Fruit fly (Drosophila melanogaster) Kc167 (cell line): ENCODE data around the gene CCKLR-17D1.

ENCODE experiments used
- Myc ChIP-seq: fragments of >200 bp; optimal IDR thresholded peaks from 2 replicates; lab custom pipeline; 2017; ENCODE audit warnings: missing external identifiers
- Sin3A ChIP-seq: fragments of >200 bp; optimal IDR thresholded peaks from 2 replicates; lab custom pipeline; 2018; ENCODE audit warnings: missing external identifiers
- h ChIP-seq: fragments of >200 bp; optimal IDR thresholded peaks from 3 replicates; lab custom pipeline; 2018; ENCODE audit warnings: missing external identifiers
- insv ChIP-seq: fragments of >200 bp; optimal IDR thresholded peaks from 3 replicates; lab custom pipeline; 2018; ENCODE audit warnings: missing external identifiers
- psq ChIP-seq: fragments of >200 bp; optimal IDR thresholded peaks from 2 replicates; lab custom pipeline; 2017; ENCODE audit warnings: missing external identifiers
- ttk ChIP-seq: sonication (Bioruptor generic); optimal IDR thresholded peaks from 2 replicates; lab custom pipeline; 2017; ENCODE audit warnings: missing external identifiers

CCKLR-17D1 gene

DNA sequence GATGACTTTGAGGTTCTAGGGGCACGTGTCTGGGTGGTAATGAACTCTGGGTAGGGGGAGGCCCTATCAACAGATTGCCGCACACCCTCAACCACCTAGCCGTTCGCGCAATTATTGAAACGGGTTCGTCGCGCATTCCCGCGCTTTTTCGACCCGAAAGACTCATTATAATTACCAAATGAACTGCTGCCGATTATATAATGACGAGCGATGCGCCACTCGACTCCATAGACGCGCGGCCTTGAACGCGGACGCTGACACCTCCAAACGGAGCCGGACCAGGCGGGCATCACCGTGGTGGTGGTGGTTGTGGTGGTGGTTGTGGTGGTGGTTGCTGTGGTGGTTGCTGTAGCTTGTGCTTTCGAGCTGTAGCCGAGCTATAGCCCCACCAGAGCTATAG, 25.8 kb downstream of the CCKLR-17D1 start:
- TF ChIP-seq insv = no peak
- TF ChIP-seq psq (lab: Kevin White, UChicago) = no peak
- TF ChIP-seq Sin3A (lab: Kevin White, UChicago) = no peak

DNA sequence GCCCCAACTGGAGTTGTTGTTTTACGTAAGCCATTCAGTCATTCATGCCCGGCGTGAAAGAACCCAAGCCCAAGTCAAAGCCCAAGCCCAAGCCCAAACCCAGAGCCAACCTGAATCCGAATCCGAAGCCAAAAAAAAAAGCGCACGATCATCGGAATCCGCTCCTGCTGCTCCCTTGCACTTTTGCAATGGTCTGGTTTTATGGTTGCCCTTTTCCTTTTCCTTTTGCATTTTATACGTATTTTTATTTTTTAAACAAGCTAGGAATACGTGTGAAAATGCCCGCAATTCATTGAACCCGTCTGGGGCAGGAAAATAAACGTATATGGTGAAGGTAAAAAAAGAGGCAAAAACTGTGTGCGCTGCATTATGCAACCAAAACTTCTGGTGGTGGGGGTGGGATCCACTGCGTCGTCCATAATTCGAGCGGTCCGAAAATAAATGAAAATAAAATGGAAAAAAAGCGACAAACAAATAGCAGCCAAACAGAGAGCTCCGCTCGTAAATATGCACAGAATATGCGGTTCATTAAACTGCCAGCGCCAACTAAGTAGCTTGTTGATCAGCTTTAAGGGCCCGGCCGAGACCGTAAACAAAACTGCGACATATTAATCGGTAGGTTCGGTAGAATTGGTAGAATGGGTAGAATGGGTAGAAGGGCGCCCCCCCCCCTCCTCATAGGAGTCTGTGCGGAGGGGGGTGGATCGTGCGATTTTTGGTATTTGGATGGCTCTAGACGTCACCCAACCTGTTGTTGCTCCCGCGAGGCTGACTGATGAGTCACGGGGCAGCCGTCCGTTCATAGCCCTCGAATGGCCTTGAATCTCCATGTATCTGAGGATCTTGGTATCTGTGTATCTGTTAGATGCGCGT, 26.9 kb downstream of the CCKLR-17D1 start:
- TF ChIP-seq insv (no peak), psq (lab: Kevin White, UChicago) (no peak), Myc (lab: Kevin White, UChicago) (no peak), ttk (lab: Kevin White, UChicago) (no peak), Sin3A (lab: Kevin White, UChicago) (no peak), h (lab: Kevin White, UChicago) (no peak)

- TF ChIP-seq insv (no peak), ttk (lab: Kevin White, UChicago) (no peak), Sin3A (lab: Kevin White, UChicago) (no peak), Myc (lab: Kevin White, UChicago) (no peak), psq (lab: Kevin White, UChicago) (no peak), h (lab: Kevin White, UChicago) (no peak)
These were observed 30.8 kb downstream of the CCKLR-17D1 start for dm6 chrX:18695603-18696002.

- no peak for TF ChIP-seq h (lab: Kevin White, UChicago)
- TF ChIP-seq Myc (lab: Kevin White, UChicago) = no peak
- no peak for TF ChIP-seq Sin3A (lab: Kevin White, UChicago)
- no peak for TF ChIP-seq ttk (lab: Kevin White, UChicago)
- TF ChIP-seq insv = no peak
- no peak for TF ChIP-seq psq (lab: Kevin White, UChicago)
These were observed 33.3 kb downstream of the CCKLR-17D1 start, which contains the start of gene Cyp18a1 for dm6 chrX:18692948-18693502. Gene Cyp18a1, minus strand, starts transcription at chrX:18693042.

dm6 chrX:18685726-18686125, 40.6 kb downstream of the CCKLR-17D1 start, which contains the start of gene phtm:
Gene phtm, plus strand, starts transcription at chrX:18685766.
- TF ChIP-seq ttk (lab: Kevin White, UChicago) = no peak
- no peak for TF ChIP-seq h (lab: Kevin White, UChicago)
- TF ChIP-seq insv = no peak
- no peak for TF ChIP-seq Myc (lab: Kevin White, UChicago)
- no peak for TF ChIP-seq psq (lab: Kevin White, UChicago)
- no peak for TF ChIP-seq Sin3A (lab: Kevin White, UChicago)

DNA sequence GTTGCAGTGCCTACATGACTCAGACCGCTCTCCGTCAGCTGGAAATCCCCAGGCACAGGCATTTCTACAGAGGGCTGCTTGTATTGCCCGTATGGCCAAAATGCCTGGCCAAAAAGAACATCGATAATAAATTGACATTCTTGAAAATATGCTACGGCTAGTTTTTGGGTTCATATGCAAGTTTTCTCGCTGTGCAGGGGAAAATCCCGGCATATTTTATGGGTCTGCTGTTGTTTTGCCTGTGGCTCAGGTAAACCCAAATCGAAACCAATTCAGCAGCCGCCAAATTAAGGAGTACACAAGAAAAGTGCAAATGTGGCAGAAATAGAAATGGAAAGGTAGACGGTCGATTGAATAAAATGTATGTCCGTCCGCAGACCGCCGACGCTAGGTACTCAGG, 41.4 kb downstream of the CCKLR-17D1 start:
- TF ChIP-seq psq (lab: Kevin White, UChicago) = no peak
- no peak for TF ChIP-seq h (lab: Kevin White, UChicago)
- no peak for TF ChIP-seq insv
- no peak for TF ChIP-seq ttk (lab: Kevin White, UChicago)
- TF ChIP-seq Sin3A (lab: Kevin White, UChicago) = no peak
- no peak for TF ChIP-seq Myc (lab: Kevin White, UChicago)

dm6 chrX:18684504-18684903, 41.9 kb downstream of the CCKLR-17D1 start:
- TF ChIP-seq Myc (lab: Kevin White, UChicago) (no peak), Sin3A (lab: Kevin White, UChicago) (no peak)

- TF ChIP-seq ttk (lab: Kevin White, UChicago) (no peak), Myc (lab: Kevin White, UChicago) (no peak), insv (no peak), Sin3A (lab: Kevin White, UChicago) (no peak), psq (lab: Kevin White, UChicago) (no peak), h (lab: Kevin White, UChicago) (no peak)
These were observed 43.6 kb downstream of the CCKLR-17D1 start for dm6 chrX:18682815-18683214.

- no peak for TF ChIP-seq Myc (lab: Kevin White, UChicago)
- no peak for TF ChIP-seq Sin3A (lab: Kevin White, UChicago)
- no peak for TF ChIP-seq ttk (lab: Kevin White, UChicago)
- TF ChIP-seq insv = no peak
- no peak for TF ChIP-seq psq (lab: Kevin White, UChicago)
- TF ChIP-seq h (lab: Kevin White, UChicago) = no peak
These were observed 45.0 kb downstream of the CCKLR-17D1 start for dm6 chrX:18681410-18681809.

- TF ChIP-seq ttk (lab: Kevin White, UChicago) = no peak
- TF ChIP-seq insv = no peak
- no peak for TF ChIP-seq psq (lab: Kevin White, UChicago)
- no peak for TF ChIP-seq h (lab: Kevin White, UChicago)
- no peak for TF ChIP-seq Sin3A (lab: Kevin White, UChicago)
- no peak for TF ChIP-seq Myc (lab: Kevin White, UChicago)
These were observed 47.5 kb downstream of the CCKLR-17D1 start for dm6 chrX:18678876-18679275.

dm6 chrX:18676756-18677155, 49.6 kb downstream of the CCKLR-17D1 start:
- TF ChIP-seq Myc (lab: Kevin White, UChicago) (no peak), ttk (lab: Kevin White, UChicago) (no peak), h (lab: Kevin White, UChicago) (no peak), psq (lab: Kevin White, UChicago) (no peak), Sin3A (lab: Kevin White, UChicago) (no peak), insv (no peak)

- TF ChIP-seq insv (no peak), Myc (lab: Kevin White, UChicago) (no peak), psq (lab: Kevin White, UChicago) (no peak), ttk (lab: Kevin White, UChicago) (no peak), Sin3A (lab: Kevin White, UChicago) (no peak), h (lab: Kevin White, UChicago) (no peak)
These were observed 50.7 kb downstream of the CCKLR-17D1 start for dm6 chrX:18675702-18676101.
